Fruit fly (Drosophila melanogaster): ENCODE measurements around the gene Rala.

Gene Rala

dm6 chrX:3676469-3677155 lies 42.8 kb downstream of the Rala start (continued):
- TF ChIP-seq eve (GFP tag; optimal IDR thresholded peaks at IDR 0.05), result peak in 1 of 2 experiments; percentile 75
- peak; percentile 95; the same call in 3 of the 4 replicates for TF ChIP-seq chinmo (GFP tag; IDR thresholded peaks at IDR 0.05; ENCODE audit: partially characterized antibody)
- TF ChIP-seq hb (GFP tag; IDR thresholded peaks at IDR 0.05; ENCODE audit: partially characterized antibody), result no peak
- TF ChIP-seq Hr78 (GFP tag; optimal IDR thresholded peaks at IDR 0.05), result peak in 1 of 2 experiments; percentile 56
- no peak for TF ChIP-seq CG12942 (GFP tag; optimal IDR thresholded peaks at IDR 0.05)
- TF ChIP-seq CG11695 (GFP tag; IDR thresholded peaks at IDR 0.05), result no peak
- TF ChIP-seq CG11723 (GFP tag; optimal IDR thresholded peaks at IDR 0.05), result no peak
- TF ChIP-seq mam (GFP tag; optimal IDR thresholded peaks at IDR 0.05), result no peak
- peak; percentile 64; the same call in 1 of the 3 replicates for TF ChIP-seq zen2 (GFP tag; IDR thresholded peaks at IDR 0.05; ENCODE audit: partially characterized antibody)
- TF ChIP-seq MESR4 (GFP tag; optimal IDR thresholded peaks at IDR 0.05), result no peak
- no peak for TF ChIP-seq oc (tag; optimal IDR thresholded peaks at IDR 0.05)
- TF ChIP-seq PHDP (tag; optimal IDR thresholded peaks at IDR 0.05), result no peak
- no peak for TF ChIP-seq CG7839 (tag; optimal IDR thresholded peaks at IDR 0.05)
- TF ChIP-seq CG7372 (GFP tag; IDR thresholded peaks at IDR 0.05), result no peak
- TF ChIP-seq Nf-YC (tag; optimal IDR thresholded peaks at IDR 0.05), result no peak
- peak; percentile 73 for TF ChIP-seq nom (GFP tag; optimal IDR thresholded peaks at IDR 0.05)
- peak; percentile 83 for TF ChIP-seq pros (GFP tag; optimal IDR thresholded peaks at IDR 0.05)
- no peak for TF ChIP-seq org-1 (GFP tag; optimal IDR thresholded peaks at IDR 0.05)
- no peak for TF ChIP-seq wek (GFP tag; optimal IDR thresholded peaks at IDR 0.05)
- TF ChIP-seq dpn (GFP tag; optimal IDR thresholded peaks at IDR 0.05), result no peak
- no peak for TF ChIP-seq esg (GFP tag; conservative IDR thresholded peaks at IDR 0.05)
- TF ChIP-seq CG8765 (GFP tag; IDR thresholded peaks at IDR 0.05), result no peak
- no peak for TF ChIP-seq p53 (GFP tag; optimal IDR thresholded peaks at IDR 0.05)
- TF ChIP-seq CG11696 (GFP tag; IDR thresholded peaks at IDR 0.05), result 0 out of 2 replicates have a peak, but pooled peaks have one; percentile 19
- peak; percentile 12; the same call in 1 of the 2 replicates for TF ChIP-seq vvl (GFP tag; IDR thresholded peaks at IDR 0.05)
- peak in 1 of 2 experiments; percentile 56 for TF ChIP-seq Pdp1 (GFP tag; optimal IDR thresholded peaks at IDR 0.05)
- no peak for TF ChIP-seq trem (tag; optimal IDR thresholded peaks at IDR 0.05)
- TF ChIP-seq E2f2 (GFP tag; IDR thresholded peaks at IDR 0.05), result no peak
- TF ChIP-seq MTF-1 (GFP tag; optimal IDR thresholded peaks at IDR 0.05; ENCODE audit: borderline replicate concordance), result no peak
- no peak for TF ChIP-seq CG2875 (GFP tag; optimal IDR thresholded peaks at IDR 0.05)
- TF ChIP-seq CG13624 (GFP tag; optimal IDR thresholded peaks at IDR 0.05), result no peak
- no peak for TF ChIP-seq dati (GFP tag; IDR thresholded peaks at IDR 0.05)
- TF ChIP-seq sisA (GFP tag; IDR thresholded peaks at IDR 0.05), result no peak
- no peak for TF ChIP-seq NC2β (GFP tag; optimal IDR thresholded peaks at IDR 0.05)
- TF ChIP-seq corto (GFP tag; optimal IDR thresholded peaks at IDR 0.05), result peak; percentile 58
- no peak for TF ChIP-seq ato (GFP tag; IDR thresholded peaks at IDR 0.05; ENCODE audit: partially characterized antibody)
- no peak for TF ChIP-seq Bteb2 (GFP tag; optimal IDR thresholded peaks at IDR 0.05)
- peak; percentile 14 for TF ChIP-seq sd (tag; optimal IDR thresholded peaks at IDR 0.05)

dm6 chrX:3675538-3675937 lies 43.9 kb downstream of the Rala start:
- TF ChIP-seq CG15269 (tag; optimal IDR thresholded peaks at IDR 0.05) (no peak), CG11398 (GFP tag; optimal IDR thresholded peaks at IDR 0.05) (no peak), sens (GFP tag) (peak; percentile 39), Sox100B (GFP tag; optimal IDR thresholded peaks at IDR 0.05) (no peak), Adf1 (GFP tag; IDR thresholded peaks at IDR 0.05) (peak; percentile 85), chinmo (GFP tag; IDR thresholded peaks at IDR 0.05; ENCODE audit: partially characterized antibody) (peak; percentile 66; the same call in 1 of the 4 replicates), fd3F (GFP tag; optimal IDR thresholded peaks at IDR 0.05) (no peak), Deaf1 (tag; optimal IDR thresholded peaks at IDR 0.05) (peak; percentile 55), dmrt99B (tag; optimal IDR thresholded peaks at IDR 0.05) (peak; percentile 9), exex (tag; optimal IDR thresholded peaks at IDR 0.05) (peak; percentile 11), Atf3 (GFP tag; optimal IDR thresholded peaks at IDR 0.05) (no peak), nom (GFP tag; optimal IDR thresholded peaks at IDR 0.05) (peak; percentile 64), schlank (tag; optimal IDR thresholded peaks at IDR 0.05) (no peak), CG6813 (GFP tag; optimal IDR thresholded peaks at IDR 0.05) (peak; percentile 17)
